Fruit fly (Drosophila melanogaster): ENCODE data around the gene CAH2.

Gene CAH2

dm6 chr3L:12131918-12132317 is 45.5 kb upstream of the CAH2 start, which contains the start of gene DEF8 (continued):
- TF ChIP-seq HmgZ (tag; optimal IDR thresholded peaks at IDR 0.05) = peak; percentile 81
- peak; percentile 29 for TF ChIP-seq tx (GFP tag; optimal IDR thresholded peaks at IDR 0.05)
- TF ChIP-seq vnd (GFP tag; IDR thresholded peaks at IDR 0.05; ENCODE audit: partially characterized antibody) = no peak
- TF ChIP-seq dysf (GFP tag; IDR thresholded peaks at IDR 0.05) = peak; percentile 84
- TF ChIP-seq Optix (GFP tag; IDR thresholded peaks at IDR 0.05) = peak; percentile 58; the same call in 2 of the 3 replicates
- TF ChIP-seq MBD-R2 (GFP tag; IDR thresholded peaks at IDR 0.05) = peak; percentile 93
- TF ChIP-seq knrl (GFP tag; IDR thresholded peaks at IDR 0.05; ENCODE audit: partially characterized antibody) = peak; percentile 60; the same call in 2 of the 3 replicates
- TF ChIP-seq Nf-YB (GFP tag; optimal IDR thresholded peaks at IDR 0.05) = peak; percentile 74
- peak; percentile 79 for TF ChIP-seq az2 (GFP tag; optimal IDR thresholded peaks at IDR 0.05)
- TF ChIP-seq Drgx (GFP tag; IDR thresholded peaks at IDR 0.05) = peak; percentile 81
- peak; percentile 26; the same call in 1 of the 2 replicates for TF ChIP-seq danr (GFP tag; IDR thresholded peaks at IDR 0.05)
- TF ChIP-seq shn (GFP tag; optimal IDR thresholded peaks at IDR 0.05) = peak; percentile 26
- TF ChIP-seq Opbp (GFP tag; IDR thresholded peaks at IDR 0.05; ENCODE audit: partially characterized antibody) = peak; percentile 17; the same call in 1 of the 3 replicates
- TF ChIP-seq Nf-YA (GFP tag; IDR thresholded peaks at IDR 0.05) = peak; percentile 83
- no peak for TF ChIP-seq z (GFP tag; IDR thresholded peaks at IDR 0.05)
- peak; percentile 87 for TF ChIP-seq CG7839 (tag; optimal IDR thresholded peaks at IDR 0.05)
- peak; percentile 70 for TF ChIP-seq CG12155 (GFP tag; optimal IDR thresholded peaks at IDR 0.05)
- peak; percentile 44 for TF ChIP-seq MTF-1 (GFP tag; optimal IDR thresholded peaks at IDR 0.05; ENCODE audit: borderline replicate concordance)
- TF ChIP-seq CG4820 (GFP tag; optimal IDR thresholded peaks at IDR 0.05) = peak; percentile 71
- peak; percentile 74 for TF ChIP-seq cwo (GFP tag; optimal IDR thresholded peaks at IDR 0.05)
- TF ChIP-seq ara (GFP tag; IDR thresholded peaks at IDR 0.05) = peak; percentile 52; the same call in 1 of the 2 replicates
- TF ChIP-seq CG11504 (tag; optimal IDR thresholded peaks at IDR 0.05) = peak; percentile 92
- TF ChIP-seq CG10209 (GFP tag; optimal IDR thresholded peaks at IDR 0.05) = peak; percentile 80
- TF ChIP-seq CG11696 (GFP tag; IDR thresholded peaks at IDR 0.05) = peak; percentile 72
- peak; percentile 92 for TF ChIP-seq CG2712 (tag; optimal IDR thresholded peaks at IDR 0.05)
- TF ChIP-seq CG10462 (GFP tag; optimal IDR thresholded peaks at IDR 0.05) = peak; percentile 55
- TF ChIP-seq CG1024 (GFP tag; IDR thresholded peaks at IDR 0.05) = peak; percentile 74; the same call in 1 of the 2 replicates
- peak; percentile 28 for TF ChIP-seq HLH54F (GFP tag; optimal IDR thresholded peaks at IDR 0.05)
- peak; percentile 95 for TF ChIP-seq vvl (GFP tag; IDR thresholded peaks at IDR 0.05)
- TF ChIP-seq nau (GFP tag; optimal IDR thresholded peaks at IDR 0.05) = no peak
- TF ChIP-seq NFAT (GFP tag; IDR thresholded peaks at IDR 0.05) = peak; percentile 71
- TF ChIP-seq CG10366 (GFP tag; IDR thresholded peaks at IDR 0.05) = peak; percentile 89
- peak; percentile 90 for TF ChIP-seq grau (tag; optimal IDR thresholded peaks at IDR 0.05)
- TF ChIP-seq NK7.1 (GFP tag; optimal IDR thresholded peaks at IDR 0.05) = no peak
- no peak for TF ChIP-seq CG14965 (GFP tag; optimal IDR thresholded peaks at IDR 0.05; ENCODE audit: borderline replicate concordance)
- TF ChIP-seq Ets97D (GFP tag; optimal IDR thresholded peaks at IDR 0.05) = no peak
- TF ChIP-seq unc-4 (GFP tag; IDR thresholded peaks at IDR 0.05; ENCODE audit: partially characterized antibody) = 0 out of 2 replicates have a peak, but pooled peaks have one; percentile 12
- peak; percentile 45 to 95 for TF ChIP-seq Hr51 (GFP tag; optimal IDR thresholded peaks at IDR 0.05)
- peak; percentile 87 for TF ChIP-seq D19A (tag; optimal IDR thresholded peaks at IDR 0.05)
- TF ChIP-seq scrt (GFP tag; optimal IDR thresholded peaks at IDR 0.05) = peak; percentile 83
- peak; percentile 60; the same call in 1 of the 3 replicates for TF ChIP-seq CG11560 (tag; IDR thresholded peaks at IDR 0.05)
- TF ChIP-seq CG34224 (GFP tag; IDR thresholded peaks at IDR 0.05; ENCODE audit: partially characterized antibody) = no peak
- TF ChIP-seq sens (GFP tag) = peak; percentile 85
- TF ChIP-seq tin (GFP tag; optimal IDR thresholded peaks at IDR 0.05) = peak; percentile 85
- peak; percentile 77 for TF ChIP-seq chm (GFP tag; IDR thresholded peaks at IDR 0.05)
- TF ChIP-seq h (optimal IDR thresholded peaks at IDR 0.05) = no peak
- peak; percentile 92 for TF ChIP-seq CG10979 (tag; optimal IDR thresholded peaks at IDR 0.05)
